Fruit fly (Drosophila melanogaster) S2 (cell line): ENCODE data around the gene CG6928.

ENCODE experiments used
- CG8478 ChIP-seq: fragments of >200 bp; optimal IDR thresholded peaks from 2 replicates; lab custom pipeline; 2018
- CTCF ChIP-seq, 2 experiments: fragments of >200 bp; optimal IDR thresholded peaks; 2 replicates each; lab custom pipeline; 2018

- no peak for TF ChIP-seq CTCF (optimal IDR thresholded peaks at IDR 0.05; lab: Kevin White, UChicago)
- TF ChIP-seq CG8478 (lab: Kevin White, UChicago): no peak
These were observed 29.3 kb downstream of the CG6928 start, which contains the start of gene CG43993 for dm6 chr3L:12032257-12032656.
